Fruit fly (Drosophila melanogaster) Kc167 (cell line): ENCODE results near the gene run.
A peak's percentile ranks its signal among the peaks of the same experiment; 100 is the strongest.
"Not testable (repeated sequence)": the region's sequence is repeated elsewhere in the genome, so short reads cannot be mapped to it uniquely, and the experiment has no call there.

Experiments
- Myc ChIP-seq: fragments of >200 bp; optimal IDR thresholded peaks from 2 replicates; lab custom pipeline; 2017; ENCODE audit warnings: missing external identifiers
- Sin3A ChIP-seq: fragments of >200 bp; optimal IDR thresholded peaks from 2 replicates; lab custom pipeline; 2018; ENCODE audit warnings: missing external identifiers
- h ChIP-seq: fragments of >200 bp; optimal IDR thresholded peaks from 3 replicates; lab custom pipeline; 2018; ENCODE audit warnings: missing external identifiers
- insv ChIP-seq: fragments of >200 bp; optimal IDR thresholded peaks from 3 replicates; lab custom pipeline; 2018; ENCODE audit warnings: missing external identifiers
- psq ChIP-seq: fragments of >200 bp; optimal IDR thresholded peaks from 2 replicates; lab custom pipeline; 2017; ENCODE audit warnings: missing external identifiers
- ttk ChIP-seq: sonication (Bioruptor generic); optimal IDR thresholded peaks from 2 replicates; lab custom pipeline; 2017; ENCODE audit warnings: missing external identifiers

The run gene

dm6 chrX:20690454-20690853 lies at the start of gene run:
run (plus strand) TSS chrX:20690670.
- TF ChIP-seq Myc (lab: Kevin White, UChicago) (no peak), ttk (no peak)

- TF ChIP-seq Myc (lab: Kevin White, UChicago) (no peak), ttk (no peak), h (lab: Kevin White, UChicago) (no peak), Sin3A (lab: Kevin White, UChicago) (no peak), psq (no peak), insv (lab: Kevin White, UChicago) (no peak)
Observed at dm6 chrX:20643385-20643784, 47.1 kb upstream of the run start.

dm6 chrX:20643964-20644363 lies 46.5 kb upstream of the run start:
- TF ChIP-seq Sin3A (lab: Kevin White, UChicago) (no peak), Myc (lab: Kevin White, UChicago) (no peak), ttk (no peak), h (lab: Kevin White, UChicago) (no peak), psq (no peak), insv (lab: Kevin White, UChicago) (no peak)

dm6 chrX:20646223-20646622 lies 44.2 kb upstream of the run start:
- TF ChIP-seq Sin3A (lab: Kevin White, UChicago) (no peak), h (lab: Kevin White, UChicago) (no peak), insv (lab: Kevin White, UChicago) (no peak), ttk (no peak), psq (no peak), Myc (lab: Kevin White, UChicago) (no peak)

dm6 chrX:20652353-20652752 lies 38.1 kb upstream of the run start:
- no peak for TF ChIP-seq Sin3A (lab: Kevin White, UChicago)
- TF ChIP-seq psq = no peak
- no peak for TF ChIP-seq insv (lab: Kevin White, UChicago)
- TF ChIP-seq ttk = no peak
- no peak for TF ChIP-seq Myc (lab: Kevin White, UChicago)
- TF ChIP-seq h (lab: Kevin White, UChicago) = no peak

- TF ChIP-seq Myc (lab: Kevin White, UChicago) (no peak), insv (lab: Kevin White, UChicago) (no peak), h (lab: Kevin White, UChicago) (no peak), psq (no peak), ttk (no peak), Sin3A (lab: Kevin White, UChicago) (no peak)
Observed at dm6 chrX:20654954-20655391, 35.5 kb upstream of the run start.

dm6 chrX:20656535-20657350 lies 33.7 kb upstream of the run start, which contains the start of gene Cyp6v1:
Cyp6v1 (plus strand) TSS chrX:20657122.
- no peak for TF ChIP-seq insv (lab: Kevin White, UChicago)
- TF ChIP-seq psq = peak; percentile 81
- no peak for TF ChIP-seq Sin3A (lab: Kevin White, UChicago)
- no peak for TF ChIP-seq ttk

dm6 chrX:20658627-20659026 lies 31.8 kb upstream of the run start:
- TF ChIP-seq insv (lab: Kevin White, UChicago) (no peak), Myc (lab: Kevin White, UChicago) (no peak), Sin3A (lab: Kevin White, UChicago) (no peak), h (lab: Kevin White, UChicago) (no peak), psq (no peak), ttk (no peak)

dm6 chrX:20661612-20662228 lies 28.8 kb upstream of the run start, which contains the start of gene CG1835:
CG1835 (plus strand) TSS chrX:20661917.
- TF ChIP-seq psq (no peak), ttk (no peak), Sin3A (lab: Kevin White, UChicago) (no peak), Myc (lab: Kevin White, UChicago) (no peak), h (lab: Kevin White, UChicago) (no peak), insv (lab: Kevin White, UChicago) (no peak)

- TF ChIP-seq ttk (no peak), h (lab: Kevin White, UChicago) (no peak), Myc (lab: Kevin White, UChicago) (no peak), insv (lab: Kevin White, UChicago) (no peak), psq (no peak), Sin3A (lab: Kevin White, UChicago) (no peak)
Observed at dm6 chrX:20662919-20663557, 27.4 kb upstream of the run start.

- TF ChIP-seq psq = no peak
- no peak for TF ChIP-seq Sin3A (lab: Kevin White, UChicago)
- TF ChIP-seq h (lab: Kevin White, UChicago) = no peak
- TF ChIP-seq ttk = no peak
- TF ChIP-seq Myc (lab: Kevin White, UChicago) = no peak
- no peak for TF ChIP-seq insv (lab: Kevin White, UChicago)
Observed at dm6 chrX:20666356-20666755, 24.1 kb upstream of the run start.

dm6 chrX:20676963-20677362 lies 13.5 kb upstream of the run start, which contains the start of gene hydra:
hydra (minus strand) TSS chrX:20677063.
- not testable (repeated sequence) for TF ChIP-seq Sin3A, Myc, insv (lab: Kevin White, UChicago)
